Worm (Caenorhabditis elegans) whole organism, midembryonic: ENCODE measurements around the gene ZC506.1.

ENCODE experiments used
- flt-1 ChIP-seq: fragments of 200-800 bp; sonication (Bioruptor generic); IDR thresholded peaks from 2 replicates; pipeline ENCODE4 v1.3.6; 2022; ENCODE audit warnings: missing genetic modification characterization, missing compliant biosample characterization
- klf-2 ChIP-seq: fragments of 200-800 bp; sonication (Bioruptor generic); conservative IDR thresholded peaks from 2 replicates; pipeline ENCODE4 v1.3.6; 2022; ENCODE audit warnings: missing genetic modification reagents, missing genetic modification characterization, missing compliant biosample characterization
- ref-1 ChIP-seq: fragments of 200-800 bp; sonication (Bioruptor generic); conservative IDR thresholded peaks from 2 replicates; pipeline ENCODE4 v1.3.6; 2022; ENCODE audit warnings: missing genetic modification reagents, missing genetic modification characterization, missing compliant biosample characterization
- ztf-23 ChIP-seq: fragments of 200-800 bp; sonication (Bioruptor generic); IDR thresholded peaks from 2 replicates; pipeline ENCODE4 v1.3.6; 2022; ENCODE audit warnings: missing genetic modification reagents, missing genetic modification characterization, missing compliant biosample characterization
- ztf-29 ChIP-seq: fragments of 200-800 bp; sonication (Bioruptor generic); IDR thresholded peaks from 2 replicates; pipeline ENCODE4 v1.3.6; 2022; ENCODE audit warnings: missing genetic modification reagents, missing genetic modification characterization, missing compliant biosample characterization

- TF ChIP-seq ztf-23 (GFP tag; lab: Robert Waterston, UW) (no peak), flt-1 (GFP tag; lab: Robert Waterston, UW) (no peak), klf-2 (GFP tag; lab: Robert Waterston, UW) (no peak), ref-1 (GFP tag; lab: Robert Waterston, UW) (no peak), ztf-29 (no peak)
Observed at ce11 chrX:10008664-10009063, 49.9 kb downstream of the ZC506.1 start, which contains the start of gene F19C6.3.
